Comparison of ENCODE assay signal across 4 fruit fly cellular contexts in the genomic region with DNA sequence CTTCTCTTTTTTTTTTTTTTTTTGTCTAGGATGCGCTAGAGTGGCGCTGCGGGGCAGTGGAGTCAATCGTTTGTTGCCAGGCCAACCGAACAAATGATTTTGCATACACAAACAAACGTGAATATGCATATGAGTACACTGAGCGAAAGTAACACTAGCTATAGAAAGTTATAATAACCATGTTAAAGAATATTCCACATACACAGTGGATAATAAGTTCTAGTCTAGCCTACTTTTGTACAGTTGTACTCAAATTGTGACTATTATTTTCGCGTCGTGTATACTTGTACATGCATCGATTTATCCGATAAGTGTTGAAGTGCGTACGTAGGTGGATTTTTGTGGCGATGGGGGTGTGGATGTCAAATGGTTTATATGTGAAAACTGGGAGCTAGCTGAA.
TF ChIP-seq lines count a peak whose summit lies in the region.

No protein-coding gene starts in this region.

- no peak for TF ChIP-seq CTCF in whole organism, embryonic (GFP tag; optimal IDR thresholded peaks at IDR 0.05; lab: Kevin White, UChicago)

TF ChIP-seq in whole organism, embryonic, 481 proteins besides CTCF, POLR2A, EP300 and RAD21 (continues in another document):
- TF ChIP-seq scrt (GFP tag; optimal IDR thresholded peaks at IDR 0.05; lab: Kevin White, UChicago) (no peak), Med (GFP tag; lab: Kevin White, UChicago) (peak; percentile 58), slp2 (GFP tag; optimal IDR thresholded peaks at IDR 0.05; lab: Kevin White, UChicago) (no peak), CG34422 (GFP tag; IDR thresholded peaks at IDR 0.05; lab: Robert Waterston, UW) (no peak), gsb (GFP tag; IDR thresholded peaks at IDR 0.05; lab: Robert Waterston, UW) (no peak), CG18619 (GFP tag; optimal IDR thresholded peaks at IDR 0.05; lab: Kevin White, UChicago) (no peak), CG32772 (GFP tag; IDR thresholded peaks at IDR 0.05; lab: Robert Waterston, UW) (no peak), CG4617 (GFP tag; optimal IDR thresholded peaks at IDR 0.05; lab: Kevin White, UChicago; ENCODE audit: borderline replicate concordance) (no peak), CG4328 (GFP tag; optimal IDR thresholded peaks at IDR 0.05; lab: Kevin White, UChicago) (no peak), chif (GFP tag; optimal IDR thresholded peaks at IDR 0.05; lab: Kevin White, UChicago) (no peak), dysf (GFP tag; IDR thresholded peaks at IDR 0.05; lab: Robert Waterston, UW) (0 out of 3 replicates have a peak, but pooled peaks have one; percentile 30), vvl (GFP tag; IDR thresholded peaks at IDR 0.05; lab: Robert Waterston, UW) (peak; percentile 54), ttk (GFP tag; IDR thresholded peaks at IDR 0.05; lab: Robert Waterston, UW) (0 out of 2 replicates have a peak, but pooled peaks have one; percentile 41), CG31365 (tag; optimal IDR thresholded peaks at IDR 0.05; lab: Kevin White, UChicago) (no peak), Hr3 (GFP tag; optimal IDR thresholded peaks at IDR 0.05; lab: Kevin White, UChicago) (no peak), Myb (GFP tag; optimal IDR thresholded peaks at IDR 0.05; lab: Kevin White, UChicago) (no peak), CG13424 (tag; optimal IDR thresholded peaks at IDR 0.05; lab: Kevin White, UChicago) (peak; percentile 2), sens (GFP tag; lab: Kevin White, UChicago) (peak; percentile 60), CG10274 (GFP tag; optimal IDR thresholded peaks at IDR 0.05; lab: Kevin White, UChicago) (no peak), CG1603 (tag; optimal IDR thresholded peaks at IDR 0.05; lab: Kevin White, UChicago) (peak; percentile 54), CG10366 (GFP tag; IDR thresholded peaks at IDR 0.05; lab: Robert Waterston, UW) (peak; percentile 11; the same call in 1 of the 2 replicates)

TF ChIP-seq in whole organism, prepupa, 60 proteins besides CTCF, POLR2A, EP300 and RAD21 (continues in another document):
- TF ChIP-seq Hr39 (GFP tag; optimal IDR thresholded peaks at IDR 0.05; lab: Kevin White, UChicago) (peak; percentile 20), fd59A (GFP tag; optimal IDR thresholded peaks at IDR 0.05; lab: Kevin White, UChicago) (no peak), CG11294 (GFP tag; IDR thresholded peaks at IDR 0.05; lab: Robert Waterston, UW) (no peak), Hr38 (GFP tag; optimal IDR thresholded peaks at IDR 0.05; lab: Kevin White, UChicago) (no peak), CG7368 (GFP tag; optimal IDR thresholded peaks at IDR 0.05; lab: Kevin White, UChicago) (no peak), Eip78C (GFP tag; lab: Kevin White, UChicago) (peak; percentile 74), CG11902 (GFP tag; optimal IDR thresholded peaks at IDR 0.05; lab: Kevin White, UChicago) (no peak), CG3919 (GFP tag; optimal IDR thresholded peaks at IDR 0.05; lab: Kevin White, UChicago) (peak; percentile 26), CG6792 (GFP tag; optimal IDR thresholded peaks at IDR 0.05; lab: Kevin White, UChicago) (peak; percentile 2), Gug (GFP tag; IDR thresholded peaks at IDR 0.05; lab: Robert Waterston, UW) (peak; percentile 41; the same call in 1 of the 2 replicates), Hr4 (GFP tag; optimal IDR thresholded peaks at IDR 0.05; lab: Kevin White, UChicago) (peak; percentile 54), Ets96B (tag; optimal IDR thresholded peaks at IDR 0.05; lab: Kevin White, UChicago) (peak; percentile 39), eg (GFP tag; IDR thresholded peaks at IDR 0.05; lab: Robert Waterston, UW) (peak; percentile 57; the same call in 1 of the 3 replicates), salr (GFP tag; optimal IDR thresholded peaks at IDR 0.05; lab: Kevin White, UChicago) (no peak), CG34406 (GFP tag; optimal IDR thresholded peaks at IDR 0.05; lab: Kevin White, UChicago) (no peak), pdm3 (GFP tag; optimal IDR thresholded peaks at IDR 0.05; lab: Kevin White, UChicago) (peak; percentile 13), CG16779 (tag; optimal IDR thresholded peaks at IDR 0.05; lab: Kevin White, UChicago) (no peak), achi (GFP tag; optimal IDR thresholded peaks at IDR 0.05; lab: Kevin White, UChicago) (peak; percentile 31), CG4318 (GFP tag; optimal IDR thresholded peaks at IDR 0.05; lab: Kevin White, UChicago) (peak; percentile 6), CG32006 (GFP tag; optimal IDR thresholded peaks at IDR 0.05; lab: Kevin White, UChicago) (peak; percentile 51), spab (GFP tag; optimal IDR thresholded peaks at IDR 0.05; lab: Kevin White, UChicago) (no peak), OdsH (GFP tag; optimal IDR thresholded peaks at IDR 0.05; lab: Kevin White, UChicago) (peak; percentile 19), CG10669 (GFP tag; optimal IDR thresholded peaks at IDR 0.05; lab: Kevin White, UChicago) (peak; percentile 9)

TF ChIP-seq in whole organism, pupa, 21 proteins besides CTCF, POLR2A, EP300 and RAD21:
- TF ChIP-seq CG15710 (tag; optimal IDR thresholded peaks at IDR 0.05; lab: Kevin White, UChicago) (peak; percentile 14), gl (tag; optimal IDR thresholded peaks at IDR 0.05; lab: Kevin White, UChicago) (no peak), CG8159 (tag; optimal IDR thresholded peaks at IDR 0.05; lab: Kevin White, UChicago) (peak; percentile 19), CG17806 (tag; optimal IDR thresholded peaks at IDR 0.05; lab: Kevin White, UChicago) (peak; percentile 5), CG4496 (GFP tag; IDR thresholded peaks at IDR 0.05; lab: Robert Waterston, UW) (peak; percentile 61; the same call in 2 of the 3 replicates), CG12605 (GFP tag; IDR thresholded peaks at IDR 0.05; lab: Robert Waterston, UW) (no peak), Ets98B (GFP tag; IDR thresholded peaks at IDR 0.05; lab: Robert Waterston, UW) (peak; percentile 46), CG14655 (GFP tag; optimal IDR thresholded peaks at IDR 0.05; lab: Kevin White, UChicago) (peak; percentile 20), Pif1A (GFP tag; optimal IDR thresholded peaks at IDR 0.05; lab: Kevin White, UChicago) (peak; percentile 31), Pif1B (GFP tag; optimal IDR thresholded peaks at IDR 0.05; lab: Kevin White, UChicago) (no peak), EcR (GFP tag; optimal IDR thresholded peaks at IDR 0.05; lab: Kevin White, UChicago) (no peak), CG8301 (tag; optimal IDR thresholded peaks at IDR 0.05; lab: Kevin White, UChicago) (peak; percentile 26), fd96Ca (GFP tag; IDR thresholded peaks at IDR 0.05; lab: Robert Waterston, UW) (0 out of 3 replicates have a peak, but pooled peaks have one; percentile 34), rn (GFP tag; IDR thresholded peaks at IDR 0.05; lab: Robert Waterston, UW) (no peak), CG34367 (tag; optimal IDR thresholded peaks at IDR 0.05; lab: Kevin White, UChicago) (no peak), Snoo (tag; optimal IDR thresholded peaks at IDR 0.05; lab: Kevin White, UChicago) (no peak), CG9948 (tag; optimal IDR thresholded peaks at IDR 0.05; lab: Kevin White, UChicago) (peak; percentile 3), CG13204 (GFP tag; optimal IDR thresholded peaks at IDR 0.05; lab: Kevin White, UChicago) (no peak), CG10348 (GFP tag; IDR thresholded peaks at IDR 0.05; lab: Robert Waterston, UW) (no peak), D1 (tag; optimal IDR thresholded peaks at IDR 0.05; lab: Kevin White, UChicago) (no peak), CG32121 (GFP tag; IDR thresholded peaks at IDR 0.05; lab: Robert Waterston, UW) (0 out of 2 replicates have a peak, but pooled peaks have one; percentile 26)

TF ChIP-seq in whole organism, wandering third instar larva, 38 proteins besides CTCF, POLR2A, EP300 and RAD21:
- TF ChIP-seq CrebA (GFP tag; optimal IDR thresholded peaks at IDR 0.05; lab: Kevin White, UChicago; ENCODE audit: borderline replicate concordance) = no peak
- peak; percentile 1 for TF ChIP-seq rgr (GFP tag; optimal IDR thresholded peaks at IDR 0.05; lab: Kevin White, UChicago)
- TF ChIP-seq usp (GFP tag; optimal IDR thresholded peaks at IDR 0.05; lab: Kevin White, UChicago) = no peak
- TF ChIP-seq ey (GFP tag; optimal IDR thresholded peaks at IDR 0.05; lab: Kevin White, UChicago) = peak; percentile 11
- TF ChIP-seq tai (GFP tag; optimal IDR thresholded peaks at IDR 0.05; lab: Kevin White, UChicago) = no peak
- no peak for TF ChIP-seq Hr78 (GFP tag; optimal IDR thresholded peaks at IDR 0.05; lab: Kevin White, UChicago)
- TF ChIP-seq Abd-B (GFP tag; optimal IDR thresholded peaks at IDR 0.05; lab: Kevin White, UChicago) = no peak
- no peak for TF ChIP-seq Myc (optimal IDR thresholded peaks at IDR 0.05; lab: Kevin White, UChicago)
- no peak for TF ChIP-seq brk (GFP tag; optimal IDR thresholded peaks at IDR 0.05; lab: Kevin White, UChicago)
- TF ChIP-seq sage (GFP tag; optimal IDR thresholded peaks at IDR 0.05; lab: Kevin White, UChicago) = no peak
- TF ChIP-seq dsf (GFP tag; optimal IDR thresholded peaks at IDR 0.05; lab: Kevin White, UChicago; ENCODE audit: borderline replicate concordance) = no peak
- no peak for TF ChIP-seq psq (GFP tag; optimal IDR thresholded peaks at IDR 0.05; lab: Kevin White, UChicago)
- no peak for TF ChIP-seq woc (GFP tag; optimal IDR thresholded peaks at IDR 0.05; lab: Kevin White, UChicago)
- TF ChIP-seq OdsH (GFP tag; optimal IDR thresholded peaks at IDR 0.05; lab: Kevin White, UChicago) = no peak
- TF ChIP-seq N (GFP tag; optimal IDR thresholded peaks at IDR 0.05; lab: Kevin White, UChicago) = no peak
- no peak for TF ChIP-seq sv (GFP tag; optimal IDR thresholded peaks at IDR 0.05; lab: Kevin White, UChicago)
- TF ChIP-seq foxo (GFP tag; optimal IDR thresholded peaks at IDR 0.05; lab: Kevin White, UChicago) = peak in 1 of 2 experiments; percentile 7
- no peak for TF ChIP-seq CG9705 (GFP tag; optimal IDR thresholded peaks at IDR 0.05; lab: Kevin White, UChicago)
- TF ChIP-seq Hnf4 (GFP tag; optimal IDR thresholded peaks at IDR 0.05; lab: Kevin White, UChicago) = no peak
